Fruit fly (Drosophila melanogaster): Measurements from ENCODE around the gene Gdap1.

DNA sequence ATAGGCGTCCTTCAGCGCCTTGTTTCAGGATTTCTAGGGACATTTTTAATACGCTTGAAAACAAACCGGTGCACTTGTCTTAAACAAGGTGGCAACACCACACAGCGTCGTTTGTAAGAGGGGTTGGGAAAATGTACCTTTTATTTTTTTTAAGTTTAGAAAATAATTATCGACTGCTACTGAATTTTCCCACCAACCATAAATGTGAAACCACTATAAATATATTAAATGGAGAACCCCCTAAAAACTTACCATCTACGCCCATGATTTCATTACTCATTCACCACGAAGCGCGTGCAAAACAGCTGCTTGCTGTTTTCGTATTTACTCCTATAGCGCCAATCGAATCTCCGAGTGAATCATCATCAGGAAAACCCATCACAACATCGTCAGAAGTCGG, 2.4 kb upstream of the Gdap1 start, which contains the start of the genes Tcs5 and CHMP2B:
- no peak for TF ChIP-seq usp (GFP tag; optimal IDR thresholded peaks at IDR 0.05)
- TF ChIP-seq Dll (optimal IDR thresholded peaks at IDR 0.05) = no peak
- TF ChIP-seq psq (optimal IDR thresholded peaks at IDR 0.05) = no peak
- TF ChIP-seq pan (optimal IDR thresholded peaks at IDR 0.05) = no peak
- TF ChIP-seq CG8478 (optimal IDR thresholded peaks at IDR 0.05) = no peak
